Fruit fly (Drosophila melanogaster) whole organism, prepupa: ENCODE measurements around the gene CG11369.

Experiments
- Blimp-1 ChIP-seq: fragments of 200-800 bp; sonication (Bioruptor generic); optimal IDR thresholded peaks from 3 replicates; lab custom pipeline; 2017; ENCODE audit warnings: missing biosample characterization, missing genetic modification characterization, mild to moderate bottlenecking, moderate library complexity, missing genetic modification reagents
- CG11294 ChIP-seq: fragments of 200-800 bp; sonication (Bioruptor generic); IDR thresholded peaks from 2 replicates; pipeline ENCODE4 v1.3.6; 2022; ENCODE audit warnings: missing biosample characterization, missing genetic modification characterization
- CG11762 ChIP-seq: fragments of 200-800 bp; sonication (Bioruptor generic); optimal IDR thresholded peaks from 3 replicates; lab custom pipeline; 2016; ENCODE audit warnings: missing biosample characterization, missing genetic modification characterization; ENCODE audit not compliant: insufficient read depth
- CG1621 ChIP-seq: fragments of 200-800 bp; sonication (Bioruptor generic); optimal IDR thresholded peaks from 3 replicates; lab custom pipeline; 2018; ENCODE audit warnings: missing biosample characterization, mild to moderate bottlenecking, missing genetic modification characterization
- CG16779 ChIP-seq: fragments of 200-800 bp; sonication (Bioruptor generic); optimal IDR thresholded peaks from 3 replicates; lab custom pipeline; 2017; ENCODE audit warnings: missing biosample characterization, mild to moderate bottlenecking, missing genetic modification characterization
- CG32006 ChIP-seq: fragments of 200-800 bp; sonication (Bioruptor generic); optimal IDR thresholded peaks from 3 replicates; lab custom pipeline; 2017; ENCODE audit warnings: missing biosample characterization, mild to moderate bottlenecking, missing genetic modification characterization
- CG34406 ChIP-seq: fragments of 200-800 bp; sonication (Bioruptor generic); optimal IDR thresholded peaks from 3 replicates; lab custom pipeline; 2016; ENCODE audit warnings: missing biosample characterization, missing genetic modification characterization
- CG4318 ChIP-seq: fragments of 200-800 bp; sonication (Bioruptor generic); optimal IDR thresholded peaks from 3 replicates; lab custom pipeline; 2017; ENCODE audit warnings: missing biosample characterization, mild to moderate bottlenecking, missing genetic modification characterization
- CG6163 ChIP-seq: fragments of 200-800 bp; sonication (Bioruptor generic); IDR thresholded peaks from 3 replicates; pipeline ENCODE4 v1.3.6; 2022; ENCODE audit warnings: missing biosample characterization, missing genetic modification characterization
- CG6276 ChIP-seq: fragments of 200-800 bp; sonication (Bioruptor generic); optimal IDR thresholded peaks from 2 replicates; lab custom pipeline; 2017; ENCODE audit warnings: missing biosample characterization, mild to moderate bottlenecking, missing genetic modification characterization
- CG6854 ChIP-seq: fragments of 200-800 bp; sonication (Bioruptor generic); optimal IDR thresholded peaks from 2 replicates; lab custom pipeline; 2017; ENCODE audit warnings: missing biosample characterization, mild to moderate bottlenecking, missing genetic modification characterization
- CG7368 ChIP-seq: fragments of 200-800 bp; sonication (Bioruptor generic); optimal IDR thresholded peaks from 3 replicates; lab custom pipeline; 2016; ENCODE audit warnings: missing biosample characterization, missing genetic modification characterization
- CG8119 ChIP-seq: fragments of 200-800 bp; sonication (Bioruptor generic); IDR thresholded peaks from 3 replicates; pipeline ENCODE4 v1.3.6; 2022; ENCODE audit warnings: missing biosample characterization, missing genetic modification characterization
- CG8319 ChIP-seq: fragments of 200-800 bp; sonication (Bioruptor generic); optimal IDR thresholded peaks from 3 replicates; lab custom pipeline; 2016; ENCODE audit warnings: missing biosample characterization, missing genetic modification characterization
- CG8632 ChIP-seq: fragments of 200-800 bp; sonication (Bioruptor generic); optimal IDR thresholded peaks from 3 replicates; lab custom pipeline; 2016; ENCODE audit warnings: missing biosample characterization, missing genetic modification characterization
- Eip75B ChIP-seq: fragments of 200-800 bp; sonication (Bioruptor generic); optimal IDR thresholded peaks from 3 replicates; lab custom pipeline; 2016; ENCODE audit warnings: missing biosample characterization, missing genetic modification characterization
- Eip78C ChIP-seq: fragments of 200-800 bp; sonication (Bioruptor generic); peaks from one replicate; lab custom pipeline; 2016; ENCODE audit warnings: missing biosample characterization, missing genetic modification characterization
- Ets21C ChIP-seq: fragments of 200-800 bp; sonication (Bioruptor generic); optimal IDR thresholded peaks from 3 replicates; lab custom pipeline; 2016; ENCODE audit warnings: missing biosample characterization, missing genetic modification characterization
- Hr39 ChIP-seq: fragments of 200-800 bp; sonication (Bioruptor generic); optimal IDR thresholded peaks from 2 replicates; lab custom pipeline; 2016; ENCODE audit warnings: missing biosample characterization, missing genetic modification characterization
- Hr4 ChIP-seq: fragments of 200-800 bp; sonication (Bioruptor generic); optimal IDR thresholded peaks from 3 replicates; lab custom pipeline; 2016; ENCODE audit warnings: missing biosample characterization, missing genetic modification characterization
- Met ChIP-seq: fragments of 200-800 bp; sonication (Bioruptor generic); optimal IDR thresholded peaks from 3 replicates; lab custom pipeline; 2016; ENCODE audit warnings: missing biosample characterization, missing genetic modification characterization
- Smox ChIP-seq: fragments of 200-800 bp; sonication (Bioruptor generic); optimal IDR thresholded peaks from 3 replicates; lab custom pipeline; 2016; ENCODE audit warnings: missing biosample characterization, missing genetic modification characterization
- Sox15 ChIP-seq: fragments of 200-800 bp; sonication (Bioruptor generic); optimal IDR thresholded peaks from 3 replicates; lab custom pipeline; 2016; ENCODE audit warnings: missing biosample characterization, missing genetic modification characterization
- achi ChIP-seq: fragments of 200-800 bp; sonication (Bioruptor generic); optimal IDR thresholded peaks from 3 replicates; lab custom pipeline; 2016; ENCODE audit warnings: missing biosample characterization, missing genetic modification characterization
- acj6 ChIP-seq: fragments of 200-800 bp; sonication (Bioruptor generic); optimal IDR thresholded peaks from 3 replicates; lab custom pipeline; 2016; ENCODE audit warnings: missing biosample characterization, missing genetic modification characterization
- cyc ChIP-seq: fragments of 200-800 bp; sonication (Bioruptor generic); optimal IDR thresholded peaks from 3 replicates; lab custom pipeline; 2016; ENCODE audit warnings: missing biosample characterization, missing genetic modification characterization
- dsx ChIP-seq: fragments of 200-800 bp; optimal IDR thresholded peaks from 3 replicates; lab custom pipeline; 2019; ENCODE audit warnings: missing biosample characterization, mild to moderate bottlenecking, missing genetic modification characterization, moderate library complexity; ENCODE audit not compliant: poor library complexity, severe bottlenecking
- eg ChIP-seq: fragments of 200-800 bp; sonication (Bioruptor generic); IDR thresholded peaks from 3 replicates; pipeline ENCODE4 v1.3.6; 2022; ENCODE audit warnings: missing biosample characterization, missing genetic modification characterization
- esn ChIP-seq: fragments of 200-800 bp; sonication (Bioruptor generic); optimal IDR thresholded peaks from 2 replicates; lab custom pipeline; 2016; ENCODE audit warnings: missing biosample characterization, mild to moderate bottlenecking, missing genetic modification characterization, moderate library complexity
- fd59A ChIP-seq: fragments of 200-800 bp; sonication (Bioruptor generic); optimal IDR thresholded peaks from 2 replicates; lab custom pipeline; 2017; ENCODE audit warnings: missing biosample characterization, mild to moderate bottlenecking, missing genetic modification characterization, missing genetic modification reagents
- fd85E ChIP-seq: fragments of 200-800 bp; sonication (Bioruptor generic); optimal IDR thresholded peaks from 3 replicates; lab custom pipeline; 2016; ENCODE audit warnings: missing biosample characterization, missing genetic modification characterization
- fkh ChIP-seq: fragments of 200-800 bp; sonication (Bioruptor generic); optimal IDR thresholded peaks from 3 replicates; lab custom pipeline; 2017; ENCODE audit warnings: missing biosample characterization, mild to moderate bottlenecking, missing genetic modification characterization, moderate library complexity
- net ChIP-seq: fragments of 200-800 bp; sonication (Bioruptor generic); optimal IDR thresholded peaks from 3 replicates; lab custom pipeline; 2016; ENCODE audit warnings: missing biosample characterization, missing genetic modification characterization
- spab ChIP-seq: fragments of 200-800 bp; sonication (Bioruptor generic); optimal IDR thresholded peaks from 2 replicates; lab custom pipeline; 2017; ENCODE audit warnings: missing biosample characterization, mild to moderate bottlenecking, missing genetic modification characterization, missing genetic modification reagents
- ss ChIP-seq, 2 experiments: fragments of 200-800 bp; sonication (Bioruptor generic); optimal IDR thresholded peaks; 2 replicates in 1 of 2; 3 replicates in 1 of 2; lab custom pipeline; 2017 to 2018; ENCODE audit warnings: mild to moderate bottlenecking in 2 of 2, missing biosample characterization in 2 of 2, missing genetic modification characterization in 2 of 2, moderate library complexity in 1 of 2
- svp ChIP-seq: fragments of 200-800 bp; sonication (Bioruptor generic); peaks from one replicate; lab custom pipeline; 2016; ENCODE audit warnings: missing biosample characterization, missing genetic modification characterization
- vri ChIP-seq: fragments of 200-800 bp; sonication (Bioruptor generic); optimal IDR thresholded peaks from 3 replicates; lab custom pipeline; 2016; ENCODE audit warnings: missing biosample characterization, mild to moderate bottlenecking, missing genetic modification characterization

Gene CG11369

DNA sequence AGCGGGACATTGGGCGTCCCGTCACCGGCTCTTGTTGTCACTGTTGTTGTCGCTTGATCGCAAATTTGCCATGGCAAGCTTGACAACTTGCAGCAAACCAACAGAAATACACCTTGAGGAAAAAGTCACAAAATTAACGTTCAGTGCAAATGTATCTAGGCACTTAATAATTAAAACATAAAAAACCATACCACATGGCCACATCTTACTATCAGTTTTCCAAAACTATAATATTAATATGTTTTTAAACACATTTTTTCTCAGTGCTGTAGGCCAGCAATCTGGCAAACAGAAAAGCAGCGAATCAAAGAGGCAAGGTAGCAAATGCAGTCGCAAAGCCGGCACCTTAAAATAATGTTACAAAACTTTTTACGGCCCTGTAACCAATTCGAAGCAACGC, 27.7 kb upstream of the CG11369 start (continued):
- TF ChIP-seq CG7368 (GFP tag; lab: Kevin White, UChicago): no peak
- TF ChIP-seq CG6276 (GFP tag; lab: Kevin White, UChicago): peak; percentile 12
- TF ChIP-seq CG8119 (GFP tag; lab: Robert Waterston, UW): peak; percentile 34; the same call in 1 of the 3 replicates
- no peak for TF ChIP-seq fd85E
- peak; percentile 34 for TF ChIP-seq achi
- peak; percentile 20 for TF ChIP-seq CG1621 (tag; lab: Kevin White, UChicago)
- TF ChIP-seq Met (GFP tag; lab: Kevin White, UChicago): no peak
- TF ChIP-seq Eip75B (GFP tag; lab: Kevin White, UChicago): peak; percentile 9
- TF ChIP-seq acj6 (GFP tag; lab: Kevin White, UChicago): peak; percentile 0
- no peak for TF ChIP-seq vri (GFP tag; lab: Kevin White, UChicago)
- no peak for TF ChIP-seq CG6854
- no peak for TF ChIP-seq CG11294 (GFP tag; lab: Robert Waterston, UW)
- no peak for TF ChIP-seq Ets21C
- TF ChIP-seq Eip78C (GFP tag; lab: Kevin White, UChicago): peak; percentile 84
- no peak for TF ChIP-seq fkh (GFP tag; lab: Kevin White, UChicago)
- no peak for TF ChIP-seq net
- TF ChIP-seq Smox: no peak
- peak; percentile 69 for TF ChIP-seq CG6163 (GFP tag; lab: Robert Waterston, UW)
- TF ChIP-seq CG34406 (GFP tag; lab: Kevin White, UChicago): no peak
- TF ChIP-seq CG16779: no peak
- TF ChIP-seq CG8319 (GFP tag; lab: Kevin White, UChicago): no peak

DNA sequence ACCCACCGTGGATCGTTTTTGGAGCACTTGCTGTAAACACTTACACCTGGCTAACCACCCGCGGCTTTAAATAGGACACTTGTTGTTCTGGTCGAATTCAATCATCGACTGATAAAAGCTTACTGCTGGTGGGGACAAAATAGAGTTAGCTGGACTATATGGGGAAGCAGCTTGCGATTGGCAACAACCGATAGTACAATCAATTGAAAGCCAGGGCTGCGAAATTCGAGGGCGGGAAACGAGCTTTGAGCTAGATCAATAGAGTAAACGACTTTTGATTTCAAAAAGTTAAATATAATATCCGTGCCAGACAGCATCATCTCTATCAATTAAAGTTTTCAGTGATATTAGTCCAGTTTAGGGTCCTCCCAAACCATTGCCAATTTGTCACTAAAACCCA, 26.2 kb upstream of the CG11369 start, which contains the start of gene CG32719:
Gene CG32719 (minus strand): TSS at position 101 of the 400 bp plus-strand sequence.
- no peak for TF ChIP-seq ss (GFP tag; optimal IDR thresholded peaks at IDR 0.05; lab: Kevin White, UChicago)
- no peak for TF ChIP-seq Hr4
- no peak for TF ChIP-seq Ets21C
- no peak for TF ChIP-seq CG4318
- TF ChIP-seq Blimp-1 (GFP tag; lab: Kevin White, UChicago): no peak
- no peak for TF ChIP-seq svp (GFP tag; lab: Kevin White, UChicago)
- TF ChIP-seq spab: no peak
- no peak for TF ChIP-seq fd59A (GFP tag; lab: Kevin White, UChicago)
- no peak for TF ChIP-seq Sox15 (GFP tag; lab: Kevin White, UChicago)
- no peak for TF ChIP-seq Hr39
- no peak for TF ChIP-seq CG8632 (GFP tag; lab: Kevin White, UChicago)
- no peak for TF ChIP-seq CG8319 (GFP tag; lab: Kevin White, UChicago)
- TF ChIP-seq CG11762 (GFP tag; lab: Kevin White, UChicago): no peak

DNA sequence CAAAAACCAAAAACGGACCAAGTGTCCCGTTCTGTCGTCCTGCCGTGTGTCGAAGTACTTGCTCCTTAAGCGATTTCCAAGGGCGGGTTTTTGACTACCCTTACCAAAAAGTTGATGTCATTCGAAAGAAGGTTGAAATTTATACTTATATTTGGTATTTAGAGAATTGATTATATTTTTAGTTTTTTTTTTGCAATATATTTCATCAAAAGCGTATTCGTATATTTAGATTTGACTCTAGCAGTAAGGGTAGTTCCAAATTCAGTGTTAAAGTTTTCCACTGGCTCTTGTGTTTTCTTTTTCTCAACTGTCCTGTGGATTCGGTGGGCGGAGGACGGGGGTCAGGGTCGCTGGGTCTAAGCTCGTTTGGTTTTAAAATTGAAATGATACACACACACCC, 23.4 kb upstream of the CG11369 start:
- peak; percentile 46 for TF ChIP-seq Eip78C (GFP tag; lab: Kevin White, UChicago)
- no peak for TF ChIP-seq eg (GFP tag; lab: Robert Waterston, UW)
- peak; percentile 51 for TF ChIP-seq svp (GFP tag; lab: Kevin White, UChicago)
- no peak for TF ChIP-seq dsx (GFP tag; lab: Kevin White, UChicago)
- TF ChIP-seq fd59A (GFP tag; lab: Kevin White, UChicago): no peak
- TF ChIP-seq Met (GFP tag; lab: Kevin White, UChicago): peak; percentile 19
- TF ChIP-seq esn (GFP tag; lab: Kevin White, UChicago): peak; percentile 24

DNA sequence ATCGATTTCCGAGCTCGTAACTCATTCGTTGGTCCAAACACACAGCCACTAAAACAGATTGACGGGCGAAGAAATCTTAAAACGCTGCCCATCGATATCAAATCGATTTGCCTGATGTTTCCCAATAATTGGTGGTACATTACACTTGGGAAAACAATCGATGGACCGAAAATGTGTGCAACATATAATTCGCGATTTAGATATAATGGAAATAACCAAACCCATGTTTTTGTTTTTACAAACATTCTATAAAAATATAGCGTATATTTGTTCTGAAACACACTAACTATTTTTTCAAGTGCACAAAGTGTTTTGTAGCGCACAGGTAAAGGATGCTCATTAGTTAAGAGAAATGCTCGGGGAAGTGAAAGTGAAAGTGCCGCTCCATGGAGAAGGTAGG, 22.0 kb upstream of the CG11369 start:
- TF ChIP-seq Eip75B (GFP tag; lab: Kevin White, UChicago) (no peak), Eip78C (GFP tag; lab: Kevin White, UChicago) (peak; percentile 1)

DNA sequence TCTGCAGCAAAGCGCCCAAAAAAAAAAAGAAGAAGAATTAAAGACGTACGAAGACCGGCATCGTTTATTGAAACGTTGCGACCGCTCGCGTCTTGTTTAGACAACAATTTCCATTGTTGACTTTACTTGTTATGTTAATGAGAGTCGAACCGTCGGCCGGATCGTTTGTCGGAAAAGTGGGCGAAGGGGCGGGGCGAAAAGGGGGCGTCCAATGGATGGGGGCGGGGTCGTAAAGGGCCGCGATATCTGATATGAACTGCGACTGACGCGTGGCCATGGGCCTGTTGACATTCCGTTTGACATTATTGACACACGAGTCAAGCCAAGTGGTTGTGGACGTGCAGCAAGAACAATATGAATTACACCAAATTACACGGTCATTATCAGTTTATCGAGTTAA, 20.6 kb upstream of the CG11369 start:
- TF ChIP-seq fkh (GFP tag; lab: Kevin White, UChicago) (peak; percentile 90), CG32006 (GFP tag; lab: Kevin White, UChicago) (no peak), cyc (GFP tag; lab: Kevin White, UChicago) (no peak)
